Worm (Caenorhabditis elegans): ENCODE data around the gene Y22D7AL.11.

The Y22D7AL.11 gene

DNA sequence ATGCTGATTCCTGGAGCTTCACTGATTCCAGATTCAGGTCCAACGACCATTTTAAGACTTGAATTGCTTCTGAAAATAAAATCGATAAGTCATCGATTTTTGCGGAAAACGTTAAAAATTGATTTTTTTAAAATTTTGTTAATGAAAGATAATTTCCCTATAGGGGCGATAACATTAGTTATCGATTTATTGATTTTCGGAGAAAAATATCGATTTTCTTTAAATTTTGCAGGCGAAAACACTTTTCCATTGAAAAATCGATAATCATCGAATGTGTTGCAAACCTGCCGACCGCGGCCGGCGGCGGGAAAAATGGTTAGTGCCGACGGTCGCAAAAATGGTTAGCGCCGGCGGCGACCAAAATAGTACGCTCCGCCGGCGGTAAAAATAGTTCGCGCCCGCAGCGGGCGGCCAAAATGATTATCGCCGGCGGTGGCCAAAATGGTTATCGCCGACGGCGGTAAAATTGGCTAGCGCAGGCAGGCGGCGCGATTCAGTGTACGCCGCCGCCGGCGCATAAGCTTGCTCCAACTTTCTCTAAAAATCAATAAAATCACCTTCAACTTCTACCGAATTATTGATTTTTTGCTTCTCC lies 21.1 kb downstream of the Y22D7AL.11 start:
- TF ChIP-seq ztf-4 (tag; optimal IDR thresholded peaks at IDR 0.05) = no peak
- peak; percentile 94 for TF ChIP-seq ceh-28 (tag; optimal IDR thresholded peaks at IDR 0.05)

DNA sequence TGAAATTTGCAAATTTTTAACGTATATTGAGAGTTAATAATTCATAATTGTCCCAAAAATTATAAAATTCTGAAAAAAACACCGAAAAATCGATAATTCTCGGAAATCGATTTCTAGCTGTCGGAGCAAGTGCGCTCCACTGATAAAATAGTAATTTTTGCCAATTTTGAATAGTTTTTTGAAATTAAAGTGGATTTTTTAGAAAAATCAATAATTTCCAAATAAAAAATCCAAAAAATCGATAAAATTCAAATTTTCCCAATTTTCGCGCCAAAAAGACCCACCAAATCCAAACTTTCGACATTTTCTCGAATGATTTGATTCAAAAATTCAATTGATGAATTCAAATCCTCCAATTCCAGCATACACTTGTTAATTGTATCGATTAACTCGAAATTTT lies 23.2 kb downstream of the Y22D7AL.11 start:
- TF ChIP-seq ztf-11 (tag; optimal IDR thresholded peaks at IDR 0.05) (no peak), ceh-28 (tag; optimal IDR thresholded peaks at IDR 0.05) (peak; percentile 60)

DNA sequence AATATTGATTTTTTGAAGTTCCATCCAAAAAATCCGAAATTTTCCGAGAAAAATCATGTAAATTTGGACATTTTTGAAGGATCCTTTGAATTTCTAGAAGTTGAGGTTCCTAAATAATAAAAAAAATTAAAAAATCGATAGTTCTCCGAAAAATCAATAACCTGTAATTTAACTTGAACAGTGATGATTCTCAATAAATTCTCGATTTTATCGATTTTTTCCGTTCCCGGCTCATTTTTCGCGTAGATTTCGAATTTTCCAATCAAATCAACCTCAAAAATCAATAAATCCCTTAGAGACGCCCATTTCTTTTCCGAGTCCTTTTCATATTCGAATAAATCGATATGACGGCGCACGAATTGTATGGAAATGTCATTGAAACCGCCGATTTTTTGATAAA lies 26.5 kb downstream of the Y22D7AL.11 start:
- TF ChIP-seq lin-39 (tag; optimal IDR thresholded peaks at IDR 0.05) (no peak), ceh-28 (tag; optimal IDR thresholded peaks at IDR 0.05) (peak; percentile 74)

DNA sequence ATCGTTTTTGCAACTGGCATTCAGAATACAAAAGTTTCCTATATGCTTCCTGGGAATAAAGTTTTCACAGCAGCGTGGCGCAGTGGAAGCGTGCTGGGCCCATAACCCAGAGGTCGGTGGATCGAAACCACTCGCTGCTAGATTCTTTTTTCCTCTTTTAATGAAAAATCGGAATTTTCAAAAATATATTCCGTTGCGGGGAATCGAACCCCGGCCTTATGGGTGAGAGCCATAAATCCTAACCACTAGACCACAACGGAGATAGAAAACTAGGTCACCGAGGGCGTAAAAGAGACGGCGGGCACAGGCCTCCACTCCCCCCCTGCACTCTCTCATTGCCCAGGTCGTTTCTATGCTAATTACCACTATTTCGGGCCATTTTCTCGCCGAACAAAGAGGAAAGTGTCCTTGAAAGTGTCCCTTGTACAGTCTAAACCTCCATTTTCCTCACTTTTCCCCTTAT lies 29.6 kb downstream of the Y22D7AL.11 start, which contains the start of gene Y22D7AL.6:
TSS of gene Y22D7AL.6 (plus strand) at position 413 of the 463 bp plus-strand sequence.
- TF ChIP-seq unc-62 (GFP tag; optimal IDR thresholded peaks at IDR 0.05) (no peak), elt-2 (tag; optimal IDR thresholded peaks at IDR 0.05) (peak; percentile 37), egl-27 (tag; optimal IDR thresholded peaks at IDR 0.05) (peak; percentile 28), nhr-12 (tag; optimal IDR thresholded peaks at IDR 0.05) (no peak), lsy-12 (tag; optimal IDR thresholded peaks at IDR 0.05) (peak; percentile 58), ceh-28 (tag; optimal IDR thresholded peaks at IDR 0.05) (no peak), egl-5 (tag; optimal IDR thresholded peaks at IDR 0.05) (no peak), fos-1 (tag; optimal IDR thresholded peaks at IDR 0.05) (no peak), ceh-9 (tag; optimal IDR thresholded peaks at IDR 0.05) (no peak), nfya-1 (tag; optimal IDR thresholded peaks at IDR 0.05; ENCODE audit: insufficient read depth) (peak; percentile 32), nhr-25 (tag; optimal IDR thresholded peaks at IDR 0.05) (peak; percentile 43), nhr-77 (tag; optimal IDR thresholded peaks at IDR 0.05) (peak; percentile 8), tbx-2 (tag; optimal IDR thresholded peaks at IDR 0.05) (no peak), pqm-1 (tag; optimal IDR thresholded peaks at IDR 0.05) (no peak), mdl-1 (tag; optimal IDR thresholded peaks at IDR 0.05) (no peak), lin-15B (tag; optimal IDR thresholded peaks at IDR 0.05) (peak; percentile 2), ceh-16 (tag; optimal IDR thresholded peaks at IDR 0.05) (no peak), zag-1 (tag; optimal IDR thresholded peaks at IDR 0.05) (no peak), eor-1 (tag; optimal IDR thresholded peaks at IDR 0.05) (no peak), nhr-11 (tag; optimal IDR thresholded peaks at IDR 0.05) (no peak), nhr-23 (tag; optimal IDR thresholded peaks at IDR 0.05) (peak; percentile 33), pha-4 (tag; optimal IDR thresholded peaks at IDR 0.05) (no peak), nhr-43 (tag; optimal IDR thresholded peaks at IDR 0.05; ENCODE audit: poor library complexity, severe bottlenecking) (peak; percentile 37), hmg-11 (tag; optimal IDR thresholded peaks at IDR 0.05) (peak; percentile 45), ztf-4 (tag; optimal IDR thresholded peaks at IDR 0.05) (no peak), nhr-76 (tag; optimal IDR thresholded peaks at IDR 0.05) (no peak)

DNA sequence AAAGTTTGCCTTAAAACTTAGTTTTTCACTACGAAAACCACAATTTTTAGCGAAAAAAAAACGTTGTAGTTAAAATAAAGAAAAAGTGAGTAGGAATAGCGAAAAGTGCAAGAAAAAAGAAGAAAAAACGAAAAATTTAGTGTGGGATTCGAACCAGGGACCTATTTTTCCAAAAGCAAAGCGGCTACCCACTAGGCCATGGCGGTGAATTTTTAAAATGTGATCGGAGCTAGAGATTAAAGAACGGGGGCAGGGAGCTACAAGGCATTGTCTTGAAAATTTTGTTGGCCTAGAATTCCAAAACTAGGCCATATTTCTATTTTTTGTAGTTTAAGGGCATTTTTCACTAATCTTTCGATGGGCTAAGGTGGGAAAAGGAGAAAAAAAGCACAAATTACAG lies 30.4 kb downstream of the Y22D7AL.11 start:
- TF ChIP-seq skn-1 (tag; optimal IDR thresholded peaks at IDR 0.05) (no peak), unc-39 (tag; optimal IDR thresholded peaks at IDR 0.05) (no peak)

DNA sequence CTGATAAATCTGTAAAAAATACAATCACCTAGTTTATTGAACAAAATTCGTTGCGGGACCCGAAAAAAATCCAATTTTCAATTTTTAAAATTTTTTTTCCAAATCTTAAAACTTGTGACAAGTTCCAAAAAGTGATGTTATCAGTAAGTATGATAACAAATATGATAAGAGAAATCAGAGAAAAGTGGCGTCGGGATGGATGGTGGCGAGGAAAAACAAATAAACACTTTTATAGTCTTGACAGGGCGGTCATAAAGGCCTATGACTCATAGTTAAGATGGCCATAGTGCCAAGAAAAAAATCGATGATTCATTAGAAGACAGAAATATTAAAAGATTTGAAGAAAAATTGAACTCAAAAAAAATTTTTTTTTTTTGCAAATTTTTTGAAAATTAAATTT lies 31.5 kb downstream of the Y22D7AL.11 start:
- TF ChIP-seq ceh-82 (tag; optimal IDR thresholded peaks at IDR 0.05) = no peak
- no peak for TF ChIP-seq R02D3.7 (tag; optimal IDR thresholded peaks at IDR 0.05)
- peak; percentile 70 for TF ChIP-seq jun-1 (tag; optimal IDR thresholded peaks at IDR 0.05)
- no peak for TF ChIP-seq ZK546.5 (tag; optimal IDR thresholded peaks at IDR 0.05)
- TF ChIP-seq nhr-76 (tag; optimal IDR thresholded peaks at IDR 0.05) = no peak
- TF ChIP-seq nhr-43 (tag; optimal IDR thresholded peaks at IDR 0.05; ENCODE audit: poor library complexity, severe bottlenecking) = no peak
- TF ChIP-seq ztf-11 (tag; optimal IDR thresholded peaks at IDR 0.05) = no peak
- no peak for TF ChIP-seq nhr-67 (tag; optimal IDR thresholded peaks at IDR 0.05)
- peak; percentile 92 for TF ChIP-seq pqm-1 (tag; optimal IDR thresholded peaks at IDR 0.05)
- TF ChIP-seq mdl-1 (tag; optimal IDR thresholded peaks at IDR 0.05) = no peak
- no peak for TF ChIP-seq lin-15B (tag; optimal IDR thresholded peaks at IDR 0.05)
- no peak for TF ChIP-seq nfya-1 (tag; optimal IDR thresholded peaks at IDR 0.05; ENCODE audit: insufficient read depth)
- TF ChIP-seq aly-2 (tag; optimal IDR thresholded peaks at IDR 0.05) = no peak
- TF ChIP-seq ceh-16 (tag; optimal IDR thresholded peaks at IDR 0.05) = no peak
- no peak for TF ChIP-seq elt-1 (tag; optimal IDR thresholded peaks at IDR 0.05)
- TF ChIP-seq nhr-11 (tag; optimal IDR thresholded peaks at IDR 0.05) = no peak
- no peak for TF ChIP-seq skn-1 (tag; optimal IDR thresholded peaks at IDR 0.05)
- no peak for TF ChIP-seq ceh-28 (tag; optimal IDR thresholded peaks at IDR 0.05)
- TF ChIP-seq ceh-9 (tag; optimal IDR thresholded peaks at IDR 0.05) = no peak
- peak; percentile 84 for TF ChIP-seq elt-2 (tag; optimal IDR thresholded peaks at IDR 0.05)
- TF ChIP-seq daf-12 (tag; optimal IDR thresholded peaks at IDR 0.05) = no peak
- TF ChIP-seq fos-1 (tag; optimal IDR thresholded peaks at IDR 0.05) = no peak
- TF ChIP-seq nhr-12 (tag; optimal IDR thresholded peaks at IDR 0.05) = no peak
- no peak for TF ChIP-seq fkh-10 (GFP tag; optimal IDR thresholded peaks at IDR 0.05)
- TF ChIP-seq nhr-77 (tag; optimal IDR thresholded peaks at IDR 0.05) = no peak
- no peak for TF ChIP-seq ama-1 (optimal IDR thresholded peaks at IDR 0.05)
- TF ChIP-seq unc-39 (tag; optimal IDR thresholded peaks at IDR 0.05) = no peak
- TF ChIP-seq elt-3 (tag; optimal IDR thresholded peaks at IDR 0.05) = no peak
- no peak for TF ChIP-seq nhr-25 (tag; optimal IDR thresholded peaks at IDR 0.05)
- TF ChIP-seq nhr-23 (tag; optimal IDR thresholded peaks at IDR 0.05) = no peak

All from whole organism, L3 larva.